Fruit fly (Drosophila melanogaster) whole organism, embryonic: ENCODE results near the gene Muted.

Source experiments
- ATbp ChIP-seq: fragments of 200-800 bp; sonication (Bioruptor generic); optimal IDR thresholded peaks from 2 replicates; lab custom pipeline; 2017; ENCODE audit warnings: missing biosample characterization, mild to moderate bottlenecking, missing genetic modification characterization, missing genetic modification reagents
- C15 ChIP-seq: fragments of 200-800 bp; sonication (Bioruptor generic); IDR thresholded peaks from 3 replicates; pipeline ENCODE4 v1.3.6; 2022; ENCODE audit warnings: missing biosample characterization, missing genetic modification characterization
- CG10209 ChIP-seq: fragments of 200-800 bp; sonication (Bioruptor generic); optimal IDR thresholded peaks from 3 replicates; lab custom pipeline; 2017; ENCODE audit warnings: missing biosample characterization, mild to moderate bottlenecking, missing genetic modification characterization, missing genetic modification reagents
- CG10267 ChIP-seq: fragments of 200-800 bp; sonication (Bioruptor generic); optimal IDR thresholded peaks from 2 replicates; lab custom pipeline; 2018; ENCODE audit warnings: missing biosample characterization, mild to moderate bottlenecking, missing genetic modification characterization, moderate library complexity
- CG15073 ChIP-seq: fragments of 200-800 bp; sonication (Bioruptor generic); optimal IDR thresholded peaks from 2 replicates; lab custom pipeline; 2016; ENCODE audit warnings: missing biosample characterization, missing genetic modification characterization
- CG1529 ChIP-seq: fragments of 200-800 bp; sonication (Bioruptor generic); optimal IDR thresholded peaks from 3 replicates; lab custom pipeline; 2018; ENCODE audit warnings: missing biosample characterization, missing genetic modification characterization
- CG15601 ChIP-seq: fragments of 200-800 bp; sonication (Bioruptor generic); optimal IDR thresholded peaks from 3 replicates; lab custom pipeline; 2019; ENCODE audit warnings: missing biosample characterization, mild to moderate bottlenecking, missing genetic modification characterization, moderate library complexity
- CG1602 ChIP-seq: fragments of 200-800 bp; sonication (Bioruptor generic); optimal IDR thresholded peaks from 3 replicates; lab custom pipeline; 2016; ENCODE audit warnings: missing biosample characterization, missing genetic modification characterization
- CG16815 ChIP-seq: fragments of 200-800 bp; sonication (Bioruptor generic); optimal IDR thresholded peaks from 3 replicates; lab custom pipeline; 2017; ENCODE audit warnings: missing biosample characterization, mild to moderate bottlenecking, missing genetic modification characterization
- CG1832 ChIP-seq: fragments of 200-800 bp; sonication (Bioruptor generic); optimal IDR thresholded peaks from 2 replicates; lab custom pipeline; 2017; ENCODE audit warnings: missing biosample characterization, mild to moderate bottlenecking, missing genetic modification characterization, inconsistent platforms
- CG30431 ChIP-seq: fragments of 200-800 bp; sonication (Bioruptor generic); optimal IDR thresholded peaks from 2 replicates; lab custom pipeline; 2017; ENCODE audit warnings: missing biosample characterization, missing genetic modification characterization
- CG34376 ChIP-seq: fragments of 200-800 bp; sonication (Bioruptor generic); optimal IDR thresholded peaks from 2 replicates; lab custom pipeline; 2018; ENCODE audit warnings: missing biosample characterization, mild to moderate bottlenecking, missing genetic modification characterization
- CG3838 ChIP-seq: fragments of 200-800 bp; sonication (Bioruptor generic); optimal IDR thresholded peaks from 3 replicates; lab custom pipeline; 2016; ENCODE audit warnings: missing biosample characterization, missing genetic modification characterization
- CG4730 ChIP-seq: fragments of 200-800 bp; sonication (Bioruptor generic); IDR thresholded peaks from 2 replicates; pipeline ENCODE4 v1.3.6; 2022; ENCODE audit warnings: missing biosample characterization, missing genetic modification characterization
- CG5245 ChIP-seq: fragments of 200-800 bp; sonication (Bioruptor generic); optimal IDR thresholded peaks from 3 replicates; lab custom pipeline; 2016; ENCODE audit warnings: missing biosample characterization, missing genetic modification characterization
- CG7963 ChIP-seq: fragments of 200-800 bp; sonication (Bioruptor generic); IDR thresholded peaks from 3 replicates; pipeline ENCODE4 v1.3.6; 2022; ENCODE audit warnings: missing biosample characterization, missing genetic modification characterization; ENCODE audit not compliant: partially characterized antibody
- CG8478 ChIP-seq: fragments of >200 bp; optimal IDR thresholded peaks from 2 replicates; lab custom pipeline; 2018
- CG9437 ChIP-seq: fragments of 200-800 bp; sonication (Bioruptor generic); optimal IDR thresholded peaks from 2 replicates; lab custom pipeline; 2018; ENCODE audit warnings: missing biosample characterization, mild to moderate bottlenecking, missing genetic modification characterization
- CoRest ChIP-seq: fragments of 200-800 bp; sonication (Bioruptor generic); optimal IDR thresholded peaks from 3 replicates; lab custom pipeline; 2018; ENCODE audit warnings: missing biosample characterization, mild to moderate bottlenecking, missing genetic modification characterization, moderate library complexity
- E2f1 ChIP-seq: fragments of 200-800 bp; sonication (Bioruptor generic); IDR thresholded peaks from 2 replicates; pipeline ENCODE4 v1.3.6; 2022; ENCODE audit warnings: missing biosample characterization, missing genetic modification characterization
- Ets97D ChIP-seq: fragments of 200-800 bp; sonication (Bioruptor generic); optimal IDR thresholded peaks from 3 replicates; lab custom pipeline; 2016; ENCODE audit warnings: missing biosample characterization, missing genetic modification characterization
- HmgD ChIP-seq: fragments of 200-800 bp; sonication (Bioruptor generic); optimal IDR thresholded peaks from 3 replicates; lab custom pipeline; 2016; ENCODE audit warnings: missing biosample characterization, missing genetic modification characterization
- Hmr ChIP-seq: fragments of 200-800 bp; sonication (Bioruptor generic); optimal IDR thresholded peaks from 3 replicates; lab custom pipeline; 2017; ENCODE audit warnings: mild to moderate bottlenecking, missing biosample characterization, missing genetic modification reagents, missing genetic modification characterization
- Nf-YC ChIP-seq: fragments of 200-800 bp; optimal IDR thresholded peaks from 3 replicates; lab custom pipeline; 2019; ENCODE audit warnings: missing biosample characterization, mild to moderate bottlenecking, missing genetic modification characterization, moderate library complexity
- Scr ChIP-seq: fragments of 200-800 bp; sonication (Bioruptor generic); IDR thresholded peaks from 2 replicates; pipeline ENCODE4 v1.3.6; 2022; ENCODE audit warnings: missing biosample characterization, missing genetic modification characterization; ENCODE audit not compliant: partially characterized antibody
- Stat92E ChIP-seq, 3 experiments: fragments of >200 bp in 2 of 3; fragments of 200-800 bp in 1 of 3; sonication (Bioruptor generic) in 1 of 3; optimal IDR thresholded peaks; 2 replicates each; lab custom pipeline; 2017 to 2019; ENCODE audit warnings: missing biosample characterization in 3 of 3, missing genetic modification characterization in 3 of 3, mild to moderate bottlenecking in 1 of 3, moderate library complexity in 1 of 3
- Tbp ChIP-seq: fragments of >200 bp; optimal IDR thresholded peaks from 2 replicates; lab custom pipeline; 2018; ENCODE audit warnings: missing biosample characterization, missing genetic modification characterization
- btn ChIP-seq: fragments of 200-800 bp; sonication (Bioruptor generic); optimal IDR thresholded peaks from 2 replicates; lab custom pipeline; 2016; ENCODE audit warnings: missing biosample characterization, missing genetic modification characterization
- ci ChIP-seq: fragments of 200-800 bp; sonication (Bioruptor generic); IDR thresholded peaks from 3 replicates; pipeline ENCODE4 v1.3.6; 2022; ENCODE audit warnings: missing biosample characterization, missing genetic modification characterization
- crol ChIP-seq: fragments of 200-800 bp; sonication (Bioruptor generic); IDR thresholded peaks from 2 replicates; pipeline ENCODE4 v1.3.6; 2022; ENCODE audit warnings: missing biosample characterization, missing genetic modification characterization
- dan ChIP-seq: fragments of 200-800 bp; sonication (Bioruptor generic); IDR thresholded peaks from 2 replicates; pipeline ENCODE4 v1.3.6; 2022; ENCODE audit warnings: missing biosample characterization, missing genetic modification characterization
- dati ChIP-seq: fragments of 200-800 bp; sonication (Bioruptor generic); IDR thresholded peaks from 2 replicates; pipeline ENCODE4 v1.3.6; 2022; ENCODE audit warnings: missing biosample characterization, missing genetic modification characterization
- emc ChIP-seq: fragments of 200-800 bp; sonication (Bioruptor generic); optimal IDR thresholded peaks from 2 replicates; lab custom pipeline; 2016; ENCODE audit warnings: missing biosample characterization, missing genetic modification characterization
- gt ChIP-seq: fragments of 200-800 bp; sonication (Bioruptor generic); IDR thresholded peaks from 2 replicates; pipeline ENCODE4 v1.3.6; 2022; ENCODE audit warnings: missing biosample characterization, missing genetic modification characterization
- ind ChIP-seq: fragments of 200-800 bp; sonication (Bioruptor generic); optimal IDR thresholded peaks from 3 replicates; lab custom pipeline; 2016; ENCODE audit warnings: missing biosample characterization, missing genetic modification characterization
- kah ChIP-seq: fragments of 200-800 bp; sonication (Bioruptor generic); optimal IDR thresholded peaks from 2 replicates; lab custom pipeline; 2018; ENCODE audit warnings: missing biosample characterization, mild to moderate bottlenecking, missing genetic modification characterization
- luna ChIP-seq: fragments of 200-800 bp; sonication (Bioruptor generic); optimal IDR thresholded peaks from 2 replicates; lab custom pipeline; 2016; ENCODE audit warnings: missing biosample characterization, missing genetic modification characterization
- nau ChIP-seq: fragments of 200-800 bp; sonication (Bioruptor generic); optimal IDR thresholded peaks from 3 replicates; lab custom pipeline; 2017; ENCODE audit warnings: missing biosample characterization, mild to moderate bottlenecking, missing genetic modification characterization, missing genetic modification reagents
- onecut ChIP-seq: fragments of 200-800 bp; sonication (Bioruptor generic); IDR thresholded peaks from 2 replicates; pipeline ENCODE4 v1.3.6; 2022; ENCODE audit warnings: missing biosample characterization, missing genetic modification characterization
- pfk ChIP-seq: fragments of 200-800 bp; sonication (Bioruptor generic); optimal IDR thresholded peaks from 2 replicates; lab custom pipeline; 2018; ENCODE audit warnings: missing biosample characterization, mild to moderate bottlenecking, missing genetic modification characterization, moderate library complexity
- row ChIP-seq: fragments of 200-800 bp; sonication (Bioruptor generic); IDR thresholded peaks from 3 replicates; pipeline ENCODE4 v1.3.6; 2022; ENCODE audit warnings: missing biosample characterization, missing genetic modification characterization
- sens-2 ChIP-seq: fragments of 200-800 bp; sonication (Bioruptor generic); IDR thresholded peaks from 2 replicates; pipeline ENCODE4 v1.3.6; 2022; ENCODE audit warnings: missing biosample characterization, missing genetic modification characterization
- sr ChIP-seq: fragments of 200-800 bp; sonication (Bioruptor generic); IDR thresholded peaks from 3 replicates; pipeline ENCODE4 v1.3.6; 2022; ENCODE audit warnings: missing biosample characterization, missing genetic modification characterization
- sug ChIP-seq: fragments of 200-800 bp; optimal IDR thresholded peaks from 2 replicates; lab custom pipeline; 2019; ENCODE audit warnings: missing biosample characterization, mild to moderate bottlenecking, missing genetic modification characterization, moderate library complexity
- tap ChIP-seq: fragments of 200-800 bp; optimal IDR thresholded peaks from 3 replicates; lab custom pipeline; 2019; ENCODE audit warnings: missing biosample characterization, mild to moderate bottlenecking, missing genetic modification characterization, moderate library complexity
- unc-4 ChIP-seq: fragments of 200-800 bp; sonication (Bioruptor generic); IDR thresholded peaks from 2 replicates; pipeline ENCODE4 v1.3.6; 2022; ENCODE audit warnings: missing biosample characterization, missing genetic modification characterization; ENCODE audit not compliant: partially characterized antibody
- usp ChIP-seq: fragments of >200 bp; optimal IDR thresholded peaks from 2 replicates; lab custom pipeline; 2017; ENCODE audit warnings: missing biosample characterization, missing genetic modification characterization
- yki ChIP-seq: fragments of >200 bp; optimal IDR thresholded peaks from 3 replicates; lab custom pipeline; 2018
- zen2 ChIP-seq: fragments of 200-800 bp; sonication (Bioruptor generic); IDR thresholded peaks from 3 replicates; pipeline ENCODE4 v1.3.6; 2022; ENCODE audit warnings: missing biosample characterization, missing genetic modification characterization; ENCODE audit not compliant: partially characterized antibody

The Muted gene

DNA sequence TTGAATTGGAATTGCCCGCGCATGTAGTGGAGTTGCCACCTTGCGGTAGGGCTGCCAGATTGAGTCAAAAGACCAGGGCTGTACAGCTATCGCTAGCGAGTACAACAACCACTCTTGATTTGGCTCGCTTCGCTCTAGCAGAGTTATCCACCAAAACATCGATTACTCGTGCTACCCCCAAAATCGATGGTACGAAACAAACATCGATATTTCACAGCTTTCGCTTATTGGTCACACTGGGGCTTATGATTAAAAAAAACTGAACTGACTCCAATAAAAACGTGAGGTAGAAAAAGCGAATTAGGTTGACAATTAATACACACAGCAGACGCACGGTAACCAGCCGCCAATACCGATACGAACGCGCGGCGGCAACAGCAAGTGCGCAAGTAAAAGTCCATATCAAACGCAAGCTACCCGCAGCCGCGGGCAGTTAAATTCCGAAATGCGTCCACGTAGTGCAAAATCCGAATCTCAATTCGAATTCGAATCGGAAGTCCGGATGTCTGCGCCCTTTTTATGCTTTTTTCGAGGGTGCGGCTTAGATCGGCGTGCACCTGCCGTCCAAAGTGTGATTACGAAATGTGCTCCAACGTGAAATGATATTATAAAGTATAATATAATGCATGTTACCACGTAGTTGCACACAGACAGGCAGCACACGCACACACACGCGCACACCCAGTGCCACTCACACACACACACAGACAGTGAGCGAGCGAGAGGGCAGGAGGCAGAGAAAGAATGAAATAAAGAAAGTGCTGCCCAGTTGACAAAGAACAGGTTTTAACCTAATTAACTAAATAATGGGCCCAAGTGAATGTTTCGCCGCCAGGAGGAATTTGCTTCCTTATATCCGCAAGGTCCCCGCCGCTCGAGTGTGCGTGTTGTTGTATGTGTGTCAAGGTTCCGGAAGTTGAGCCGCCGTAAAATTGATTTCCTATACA is 5.7 kb upstream of the Muted start, which contains the start of gene Sar1 (continued):
- TF ChIP-seq emc (peak; percentile 15), CoRest (tag; lab: Kevin White, UChicago) (peak; percentile 65), CG10209 (GFP tag; lab: Kevin White, UChicago) (no peak), dan (GFP tag; lab: Robert Waterston, UW) (no peak), CG7963 (GFP tag; lab: Robert Waterston, UW) (peak; percentile 78), CG9437 (GFP tag; lab: Kevin White, UChicago) (peak; percentile 55), Nf-YC (tag; lab: Kevin White, UChicago) (no peak), Hmr (peak; percentile 86), Stat92E (GFP tag; optimal IDR thresholded peaks at IDR 0.05; lab: Kevin White, UChicago) (peak in 1 of 3 experiments; percentile 90), CG5245 (GFP tag; lab: Kevin White, UChicago) (no peak), crol (GFP tag; lab: Robert Waterston, UW) (0 out of 2 replicates have a peak, but pooled peaks have one; percentile 9), unc-4 (GFP tag; lab: Robert Waterston, UW) (peak; percentile 97), E2f1 (GFP tag; lab: Robert Waterston, UW) (no peak), CG10267 (peak; percentile 73), CG8478 (peak; percentile 29), btn (GFP tag; lab: Kevin White, UChicago) (no peak), zen2 (GFP tag; lab: Robert Waterston, UW) (peak; percentile 82), ci (peak; percentile 40; the same call in 1 of the 3 replicates), gt (no peak), row (GFP tag; lab: Robert Waterston, UW) (peak; percentile 44; the same call in 2 of the 3 replicates), sr (GFP tag; lab: Robert Waterston, UW) (no peak), usp (GFP tag; lab: Kevin White, UChicago) (no peak), onecut (peak; percentile 46; the same call in 1 of the 2 replicates), CG1602 (GFP tag; lab: Kevin White, UChicago) (peak; percentile 12), CG4730 (GFP tag; lab: Robert Waterston, UW) (no peak), pfk (GFP tag; lab: Kevin White, UChicago) (no peak), CG1832 (GFP tag; lab: Kevin White, UChicago) (peak; percentile 69), dati (no peak), CG1529 (GFP tag; lab: Kevin White, UChicago) (no peak), CG16815 (GFP tag; lab: Kevin White, UChicago) (no peak), CG3838 (GFP tag; lab: Kevin White, UChicago) (no peak), CG15601 (tag; lab: Kevin White, UChicago) (peak; percentile 66), luna (GFP tag; lab: Kevin White, UChicago) (no peak), kah (no peak), Ets97D (peak; percentile 94), CG15073 (GFP tag; lab: Kevin White, UChicago) (no peak), Scr (peak; percentile 90), ATbp (GFP tag; lab: Kevin White, UChicago) (no peak), Tbp (GFP tag; lab: Kevin White, UChicago) (no peak), C15 (GFP tag; lab: Robert Waterston, UW) (no peak), sens-2 (GFP tag; lab: Robert Waterston, UW) (no peak), tap (tag; lab: Kevin White, UChicago) (no peak), nau (GFP tag; lab: Kevin White, UChicago) (no peak), yki (lab: Kevin White, UChicago) (peak; percentile 44), ind (GFP tag; lab: Kevin White, UChicago) (no peak), HmgD (GFP tag; lab: Kevin White, UChicago) (peak; percentile 88), CG34376 (GFP tag; lab: Kevin White, UChicago) (peak; percentile 20), CG30431 (no peak), sug (tag; lab: Kevin White, UChicago) (peak; percentile 60)
